Fruit fly (Drosophila melanogaster) whole organism, prepupa: Measurements from ENCODE around the gene CG13028.

ENCODE experiments used
- CG10631 ChIP-seq: fragments of 200-800 bp; sonication (Bioruptor generic); optimal IDR thresholded peaks from 2 replicates; lab custom pipeline; 2016; ENCODE audit warnings: missing biosample characterization, missing genetic modification characterization
- CG11294 ChIP-seq: fragments of 200-800 bp; sonication (Bioruptor generic); IDR thresholded peaks from 2 replicates; pipeline ENCODE4 v1.3.6; 2022; ENCODE audit warnings: missing biosample characterization, missing genetic modification characterization
- CG11902 ChIP-seq: fragments of 200-800 bp; sonication (Bioruptor generic); optimal IDR thresholded peaks from 3 replicates; lab custom pipeline; 2016; ENCODE audit warnings: missing biosample characterization, missing genetic modification characterization
- CG15336 ChIP-seq: fragments of 200-800 bp; sonication (Bioruptor generic); IDR thresholded peaks from 2 replicates; pipeline ENCODE4 v1.3.6; 2022; ENCODE audit warnings: missing biosample characterization, missing genetic modification characterization
- CG16779 ChIP-seq: fragments of 200-800 bp; sonication (Bioruptor generic); optimal IDR thresholded peaks from 3 replicates; lab custom pipeline; 2017; ENCODE audit warnings: missing biosample characterization, mild to moderate bottlenecking, missing genetic modification characterization
- CG32006 ChIP-seq: fragments of 200-800 bp; sonication (Bioruptor generic); optimal IDR thresholded peaks from 3 replicates; lab custom pipeline; 2017; ENCODE audit warnings: missing biosample characterization, mild to moderate bottlenecking, missing genetic modification characterization
- CG3919 ChIP-seq: fragments of 200-800 bp; sonication (Bioruptor generic); optimal IDR thresholded peaks from 3 replicates; lab custom pipeline; 2016; ENCODE audit warnings: missing biosample characterization, missing genetic modification characterization
- CG4318 ChIP-seq: fragments of 200-800 bp; sonication (Bioruptor generic); optimal IDR thresholded peaks from 3 replicates; lab custom pipeline; 2017; ENCODE audit warnings: missing biosample characterization, mild to moderate bottlenecking, missing genetic modification characterization
- CG6163 ChIP-seq: fragments of 200-800 bp; sonication (Bioruptor generic); IDR thresholded peaks from 3 replicates; pipeline ENCODE4 v1.3.6; 2022; ENCODE audit warnings: missing biosample characterization, missing genetic modification characterization
- CG6276 ChIP-seq: fragments of 200-800 bp; sonication (Bioruptor generic); optimal IDR thresholded peaks from 2 replicates; lab custom pipeline; 2017; ENCODE audit warnings: missing biosample characterization, mild to moderate bottlenecking, missing genetic modification characterization
- CG6792 ChIP-seq: fragments of 200-800 bp; sonication (Bioruptor generic); optimal IDR thresholded peaks from 3 replicates; lab custom pipeline; 2016; ENCODE audit warnings: missing biosample characterization, missing genetic modification characterization
- CG6854 ChIP-seq: fragments of 200-800 bp; sonication (Bioruptor generic); optimal IDR thresholded peaks from 2 replicates; lab custom pipeline; 2017; ENCODE audit warnings: missing biosample characterization, mild to moderate bottlenecking, missing genetic modification characterization
- CG8119 ChIP-seq: fragments of 200-800 bp; sonication (Bioruptor generic); IDR thresholded peaks from 3 replicates; pipeline ENCODE4 v1.3.6; 2022; ENCODE audit warnings: missing biosample characterization, missing genetic modification characterization
- CG8319 ChIP-seq: fragments of 200-800 bp; sonication (Bioruptor generic); optimal IDR thresholded peaks from 3 replicates; lab custom pipeline; 2016; ENCODE audit warnings: missing biosample characterization, missing genetic modification characterization
- Eip75B ChIP-seq: fragments of 200-800 bp; sonication (Bioruptor generic); optimal IDR thresholded peaks from 3 replicates; lab custom pipeline; 2016; ENCODE audit warnings: missing biosample characterization, missing genetic modification characterization
- Eip78C ChIP-seq: fragments of 200-800 bp; sonication (Bioruptor generic); peaks from one replicate; lab custom pipeline; 2016; ENCODE audit warnings: missing biosample characterization, missing genetic modification characterization
- Hr38 ChIP-seq: sonication (Bioruptor generic); optimal IDR thresholded peaks from 2 replicates; lab custom pipeline; 2016; ENCODE audit warnings: missing biosample characterization, missing genetic modification characterization
- Hr4 ChIP-seq: fragments of 200-800 bp; sonication (Bioruptor generic); optimal IDR thresholded peaks from 3 replicates; lab custom pipeline; 2016; ENCODE audit warnings: missing biosample characterization, missing genetic modification characterization
- Met ChIP-seq: fragments of 200-800 bp; sonication (Bioruptor generic); optimal IDR thresholded peaks from 3 replicates; lab custom pipeline; 2016; ENCODE audit warnings: missing biosample characterization, missing genetic modification characterization
- OdsH ChIP-seq: fragments of 200-800 bp; sonication (Bioruptor generic); optimal IDR thresholded peaks from 3 replicates; lab custom pipeline; 2016; ENCODE audit warnings: missing biosample characterization, missing genetic modification characterization
- Sox14 ChIP-seq: fragments of 200-800 bp; sonication (Bioruptor generic); optimal IDR thresholded peaks from 3 replicates; lab custom pipeline; 2016; ENCODE audit warnings: missing biosample characterization, missing genetic modification characterization
- Sox15 ChIP-seq: fragments of 200-800 bp; sonication (Bioruptor generic); optimal IDR thresholded peaks from 3 replicates; lab custom pipeline; 2016; ENCODE audit warnings: missing biosample characterization, missing genetic modification characterization
- achi ChIP-seq: fragments of 200-800 bp; sonication (Bioruptor generic); optimal IDR thresholded peaks from 3 replicates; lab custom pipeline; 2016; ENCODE audit warnings: missing biosample characterization, missing genetic modification characterization
- dac ChIP-seq: fragments of 200-800 bp; sonication (Bioruptor generic); optimal IDR thresholded peaks from 2 replicates; lab custom pipeline; 2017; ENCODE audit warnings: missing biosample characterization, mild to moderate bottlenecking, missing genetic modification characterization
- dsx ChIP-seq: fragments of 200-800 bp; optimal IDR thresholded peaks from 3 replicates; lab custom pipeline; 2019; ENCODE audit warnings: missing biosample characterization, mild to moderate bottlenecking, missing genetic modification characterization, moderate library complexity; ENCODE audit not compliant: poor library complexity, severe bottlenecking
- eg ChIP-seq: fragments of 200-800 bp; sonication (Bioruptor generic); IDR thresholded peaks from 3 replicates; pipeline ENCODE4 v1.3.6; 2022; ENCODE audit warnings: missing biosample characterization, missing genetic modification characterization
- esn ChIP-seq: fragments of 200-800 bp; sonication (Bioruptor generic); optimal IDR thresholded peaks from 2 replicates; lab custom pipeline; 2016; ENCODE audit warnings: missing biosample characterization, mild to moderate bottlenecking, missing genetic modification characterization, moderate library complexity
- fkh ChIP-seq: fragments of 200-800 bp; sonication (Bioruptor generic); optimal IDR thresholded peaks from 3 replicates; lab custom pipeline; 2017; ENCODE audit warnings: missing biosample characterization, mild to moderate bottlenecking, missing genetic modification characterization, moderate library complexity
- pdm3 ChIP-seq: fragments of 200-800 bp; sonication (Bioruptor generic); optimal IDR thresholded peaks from 3 replicates; lab custom pipeline; 2016; ENCODE audit warnings: missing biosample characterization, missing genetic modification characterization
- salr ChIP-seq, 2 experiments: fragments of 200-800 bp; sonication (Bioruptor generic); optimal IDR thresholded peaks; 3 replicates each; lab custom pipeline; 2016 to 2018; ENCODE audit warnings: missing biosample characterization in 2 of 2, missing genetic modification characterization in 2 of 2, mild to moderate bottlenecking in 1 of 2
- ss ChIP-seq, 2 experiments: fragments of 200-800 bp; sonication (Bioruptor generic); optimal IDR thresholded peaks; 2 replicates in 1 of 2; 3 replicates in 1 of 2; lab custom pipeline; 2017 to 2018; ENCODE audit warnings: mild to moderate bottlenecking in 2 of 2, missing biosample characterization in 2 of 2, missing genetic modification characterization in 2 of 2, moderate library complexity in 1 of 2
- svp ChIP-seq: fragments of 200-800 bp; sonication (Bioruptor generic); peaks from one replicate; lab custom pipeline; 2016; ENCODE audit warnings: missing biosample characterization, missing genetic modification characterization
- vri ChIP-seq: fragments of 200-800 bp; sonication (Bioruptor generic); optimal IDR thresholded peaks from 3 replicates; lab custom pipeline; 2016; ENCODE audit warnings: missing biosample characterization, mild to moderate bottlenecking, missing genetic modification characterization

Gene CG13028

dm6 chr3L:16878830-16879536 is 44.1 kb upstream of the CG13028 start:
- peak; percentile 15 for TF ChIP-seq dsx (GFP tag; lab: Kevin White, UChicago)
- TF ChIP-seq dac (GFP tag; lab: Kevin White, UChicago): no peak
- no peak for TF ChIP-seq CG8319 (GFP tag; lab: Kevin White, UChicago)
- TF ChIP-seq CG4318: no peak
- TF ChIP-seq svp (GFP tag; lab: Kevin White, UChicago): peak; percentile 92
- TF ChIP-seq vri (GFP tag; lab: Kevin White, UChicago): peak; percentile 91

- TF ChIP-seq Sox14 (GFP tag; lab: Kevin White, UChicago) (no peak), CG32006 (GFP tag; lab: Kevin White, UChicago) (peak; percentile 44), CG10631 (GFP tag; lab: Kevin White, UChicago) (no peak), Eip78C (GFP tag; lab: Kevin White, UChicago) (peak; percentile 5), eg (GFP tag; lab: Robert Waterston, UW) (0 out of 3 replicates have a peak, but pooled peaks have one; percentile 29), vri (GFP tag; lab: Kevin White, UChicago) (no peak), CG6276 (GFP tag; lab: Kevin White, UChicago) (peak; percentile 7)
These were observed 42.0 kb upstream of the CG13028 start for dm6 chr3L:16881097-16881496.

dm6 chr3L:16884037-16884436 is 39.0 kb upstream of the CG13028 start:
- TF ChIP-seq pdm3: peak; percentile 32
- peak; percentile 5 for TF ChIP-seq vri (GFP tag; lab: Kevin White, UChicago)
- TF ChIP-seq Hr4: no peak
- peak; percentile 10 for TF ChIP-seq Met (GFP tag; lab: Kevin White, UChicago)
- peak; percentile 54 for TF ChIP-seq dsx (GFP tag; lab: Kevin White, UChicago)
- no peak for TF ChIP-seq OdsH (GFP tag; lab: Kevin White, UChicago)
- peak; percentile 27 for TF ChIP-seq Eip78C (GFP tag; lab: Kevin White, UChicago)
- TF ChIP-seq esn (GFP tag; lab: Kevin White, UChicago): peak; percentile 17
- TF ChIP-seq, all 60 proteins: peak for 6

- no peak for TF ChIP-seq CG3919
- TF ChIP-seq Eip75B (GFP tag; lab: Kevin White, UChicago): no peak
- TF ChIP-seq Sox15 (GFP tag; lab: Kevin White, UChicago): no peak
- no peak for TF ChIP-seq pdm3
- 0 out of 2 replicates have a peak, but pooled peaks have one; percentile 29 for TF ChIP-seq CG11294 (GFP tag; lab: Robert Waterston, UW)
- no peak for TF ChIP-seq achi
- peak; percentile 71 for TF ChIP-seq CG15336 (GFP tag; lab: Robert Waterston, UW)
- TF ChIP-seq eg (GFP tag; lab: Robert Waterston, UW): peak; percentile 62
- no peak for TF ChIP-seq vri (GFP tag; lab: Kevin White, UChicago)
- no peak for TF ChIP-seq CG11902 (GFP tag; lab: Kevin White, UChicago)
- no peak for TF ChIP-seq Hr38
- TF ChIP-seq CG6276 (GFP tag; lab: Kevin White, UChicago): peak; percentile 12
- no peak for TF ChIP-seq CG6854
- TF ChIP-seq Hr4: peak; percentile 19
- peak; percentile 53; the same call in 2 of the 3 replicates for TF ChIP-seq CG8119 (GFP tag; lab: Robert Waterston, UW)
- no peak for TF ChIP-seq CG6792
- TF ChIP-seq CG32006 (GFP tag; lab: Kevin White, UChicago): peak; percentile 18
- 0 out of 3 replicates have a peak, but pooled peaks have one; percentile 28 for TF ChIP-seq CG6163 (GFP tag; lab: Robert Waterston, UW)
- peak in 1 of 2 experiments; percentile 12 for TF ChIP-seq salr (GFP tag; optimal IDR thresholded peaks at IDR 0.05; lab: Kevin White, UChicago)
These were observed 38.0 kb upstream of the CG13028 start for dm6 chr3L:16885042-16885441.

dm6 chr3L:16886179-16886930 is 36.7 kb upstream of the CG13028 start:
- TF ChIP-seq Sox15 (GFP tag; lab: Kevin White, UChicago) (no peak), ss (GFP tag; optimal IDR thresholded peaks at IDR 0.05; lab: Kevin White, UChicago) (peak in 1 of 2 experiments; percentile 12), Eip78C (GFP tag; lab: Kevin White, UChicago) (peak; percentile 43), vri (GFP tag; lab: Kevin White, UChicago) (peak; percentile 51), CG10631 (GFP tag; lab: Kevin White, UChicago) (no peak), eg (GFP tag; lab: Robert Waterston, UW) (peak; percentile 41; the same call in 1 of the 3 replicates), CG6276 (GFP tag; lab: Kevin White, UChicago) (peak; percentile 24), CG16779 (tag; lab: Kevin White, UChicago) (peak; percentile 46), svp (GFP tag; lab: Kevin White, UChicago) (peak; percentile 72), esn (GFP tag; lab: Kevin White, UChicago) (no peak), fkh (GFP tag; lab: Kevin White, UChicago) (peak; percentile 15), dac (GFP tag; lab: Kevin White, UChicago) (no peak), CG11294 (GFP tag; lab: Robert Waterston, UW) (no peak)
